Worm (Caenorhabditis elegans): ENCODE measurements around the gene dod-19.

dod-19 gene

ce11 chrV:388397-388796 lies 26.2 kb downstream of the dod-19 start, which contains the start of gene ZK6.6:
TSS of gene ZK6.6 (plus strand) at chrV:388697.
- TF ChIP-seq W03F9.2 (tag; optimal IDR thresholded peaks at IDR 0.05), result no peak
- no peak for TF ChIP-seq dao-5 (tag; optimal IDR thresholded peaks at IDR 0.05)
- TF ChIP-seq him-1 (tag; optimal IDR thresholded peaks at IDR 0.05), result no peak

ce11 chrV:385488-385887 lies 29.1 kb downstream of the dod-19 start, which contains the start of gene lipl-5:
TSS of gene lipl-5 (plus strand) at chrV:385746.
- TF ChIP-seq W03F9.2 (tag; optimal IDR thresholded peaks at IDR 0.05), result no peak
- TF ChIP-seq him-1 (tag; optimal IDR thresholded peaks at IDR 0.05), result no peak
- no peak for TF ChIP-seq dao-5 (tag; optimal IDR thresholded peaks at IDR 0.05)

- TF ChIP-seq him-1 (tag; optimal IDR thresholded peaks at IDR 0.05) (no peak), dao-5 (tag; optimal IDR thresholded peaks at IDR 0.05) (no peak), W03F9.2 (tag; optimal IDR thresholded peaks at IDR 0.05) (no peak)
Measured at ce11 chrV:384511-384910, 30.0 kb downstream of the dod-19 start.

- TF ChIP-seq dao-5 (tag; optimal IDR thresholded peaks at IDR 0.05), result no peak
- TF ChIP-seq him-1 (tag; optimal IDR thresholded peaks at IDR 0.05), result no peak
- no peak for TF ChIP-seq W03F9.2 (tag; optimal IDR thresholded peaks at IDR 0.05)
Measured at ce11 chrV:381227-381950, 33.2 kb downstream of the dod-19 start, which contains the start of gene ZK6.8. TSS of gene ZK6.8 (plus strand) at chrV:381908.

ce11 chrV:380186-380585 lies 34.4 kb downstream of the dod-19 start, which contains the start of gene mltn-8:
TSS of gene mltn-8 (minus strand) at chrV:380286.
- TF ChIP-seq dao-5 (tag; optimal IDR thresholded peaks at IDR 0.05) (no peak), W03F9.2 (tag; optimal IDR thresholded peaks at IDR 0.05) (no peak), him-1 (tag; optimal IDR thresholded peaks at IDR 0.05) (no peak)

- no peak for TF ChIP-seq him-1 (tag; optimal IDR thresholded peaks at IDR 0.05)
- TF ChIP-seq W03F9.2 (tag; optimal IDR thresholded peaks at IDR 0.05), result no peak
- TF ChIP-seq dao-5 (tag; optimal IDR thresholded peaks at IDR 0.05), result no peak
Measured at ce11 chrV:378231-378630, 36.3 kb downstream of the dod-19 start.

- no peak for TF ChIP-seq W03F9.2 (tag; optimal IDR thresholded peaks at IDR 0.05)
- no peak for TF ChIP-seq him-1 (tag; optimal IDR thresholded peaks at IDR 0.05)
- no peak for TF ChIP-seq dao-5 (tag; optimal IDR thresholded peaks at IDR 0.05)
Measured at ce11 chrV:376790-377189, 37.8 kb downstream of the dod-19 start.

ce11 chrV:373192-373591 lies 41.4 kb downstream of the dod-19 start:
- no peak for TF ChIP-seq dao-5 (tag; optimal IDR thresholded peaks at IDR 0.05)
- no peak for TF ChIP-seq W03F9.2 (tag; optimal IDR thresholded peaks at IDR 0.05)
- TF ChIP-seq him-1 (tag; optimal IDR thresholded peaks at IDR 0.05), result no peak

ce11 chrV:370033-370432 lies 44.5 kb downstream of the dod-19 start, which contains the start of gene mltn-7:
TSS of gene mltn-7 (plus strand) at chrV:370333.
- TF ChIP-seq him-1 (tag; optimal IDR thresholded peaks at IDR 0.05), result no peak
- TF ChIP-seq dao-5 (tag; optimal IDR thresholded peaks at IDR 0.05), result no peak
- no peak for TF ChIP-seq W03F9.2 (tag; optimal IDR thresholded peaks at IDR 0.05)

- no peak for TF ChIP-seq him-1 (tag; optimal IDR thresholded peaks at IDR 0.05)
- TF ChIP-seq W03F9.2 (tag; optimal IDR thresholded peaks at IDR 0.05), result no peak
- no peak for TF ChIP-seq dao-5 (tag; optimal IDR thresholded peaks at IDR 0.05)
Measured at ce11 chrV:364650-365049, 49.9 kb downstream of the dod-19 start, which contains the start of gene mltn-6. TSS of gene mltn-6 (plus strand) at chrV:364950.
